Fruit fly (Drosophila melanogaster): ENCODE results near the gene Vha13.

Gene Vha13

DNA sequence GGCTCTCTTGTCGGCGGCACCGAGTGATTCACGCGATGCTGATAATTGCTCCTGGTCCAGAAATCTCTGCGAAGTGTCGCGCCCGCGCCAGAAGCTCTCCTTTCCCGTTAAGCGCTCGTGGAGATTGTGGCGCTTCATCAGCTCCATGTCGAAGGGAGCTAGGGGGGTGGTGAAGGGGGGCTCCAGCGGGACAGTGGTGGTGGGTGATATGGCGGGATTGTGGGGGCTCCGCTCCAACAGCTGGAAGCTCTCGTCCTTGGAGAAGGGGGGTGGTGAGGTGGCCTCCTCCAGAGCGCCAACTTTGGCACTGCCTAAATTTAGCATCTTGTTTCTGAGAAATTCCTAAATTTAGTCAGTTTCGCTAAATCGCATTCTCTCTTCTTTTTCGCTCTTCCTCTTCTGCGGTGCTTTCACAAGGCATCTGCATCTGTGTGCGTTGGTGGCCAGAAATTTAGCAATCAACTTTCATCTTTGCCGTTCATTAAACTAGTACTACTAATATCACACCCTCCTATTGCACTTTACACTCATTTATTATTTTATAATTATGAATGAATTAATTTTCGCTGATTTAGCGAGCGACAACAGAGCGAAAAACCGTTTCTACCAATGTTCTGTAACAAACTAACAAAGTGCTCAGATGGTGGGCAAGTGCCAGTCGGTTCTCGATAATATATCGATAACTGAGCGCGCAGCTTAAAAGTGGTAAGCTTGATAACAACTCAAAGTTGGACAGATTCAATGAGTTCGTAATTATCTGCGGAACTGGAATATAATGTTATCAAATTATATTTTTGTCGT is 1.9 kb downstream of the Vha13 start, which contains the start of gene subdued:
subdued (minus strand) TSS at position 631 of the 801 bp plus-strand sequence.
- TF ChIP-seq CTCF (optimal IDR thresholded peaks at IDR 0.05) (no peak), CG8478 (optimal IDR thresholded peaks at IDR 0.05) (no peak)

DNA sequence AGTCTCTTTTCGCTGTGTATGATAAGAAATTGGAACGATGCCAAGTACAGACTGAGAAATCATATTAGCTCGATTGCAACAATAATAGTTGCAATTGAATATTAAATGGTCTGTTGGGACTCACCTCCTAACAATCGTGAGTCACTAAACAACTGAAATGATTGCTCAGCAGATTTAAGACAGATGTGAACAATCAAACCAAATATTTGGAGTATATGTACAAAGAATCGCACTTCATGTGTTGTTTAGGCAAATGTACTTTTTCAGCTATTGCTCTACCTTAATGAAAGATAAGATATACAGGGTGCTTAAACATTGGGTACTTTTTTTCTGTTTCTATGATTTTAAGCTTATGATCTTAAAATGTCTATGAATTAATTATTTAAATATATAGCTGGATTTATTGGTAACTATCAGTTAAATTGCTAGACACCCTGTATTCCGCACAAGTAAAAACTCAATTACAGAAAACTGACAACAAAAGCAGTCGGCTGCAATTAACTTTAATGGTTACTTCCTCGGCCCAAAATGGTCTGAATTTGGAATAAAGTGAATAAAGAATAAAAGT is 2.6 kb downstream of the Vha13 start:
- TF ChIP-seq CTCF (optimal IDR thresholded peaks at IDR 0.05), result no peak
- TF ChIP-seq CG8478 (optimal IDR thresholded peaks at IDR 0.05), result no peak

DNA sequence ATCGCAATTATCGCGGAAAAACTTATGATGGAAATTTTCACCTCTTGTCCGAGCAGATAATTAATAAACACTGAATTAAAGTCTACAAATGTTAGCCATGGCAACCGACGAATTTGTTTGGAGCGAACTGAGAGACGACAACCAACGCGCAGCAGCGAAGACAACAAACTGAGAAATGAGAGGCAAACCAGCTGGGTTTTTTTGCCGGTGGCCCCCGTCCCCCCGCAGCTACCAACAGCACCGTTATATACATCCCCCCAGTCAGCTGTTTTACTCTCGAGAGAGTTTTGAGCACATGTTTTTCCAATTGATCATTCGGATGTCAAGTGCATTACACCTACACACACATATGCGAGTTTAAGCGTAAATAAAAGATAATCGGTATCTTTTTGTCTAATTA is 3.1 kb downstream of the Vha13 start:
- TF ChIP-seq CTCF (optimal IDR thresholded peaks at IDR 0.05) (no peak), CG8478 (optimal IDR thresholded peaks at IDR 0.05) (no peak)

DNA sequence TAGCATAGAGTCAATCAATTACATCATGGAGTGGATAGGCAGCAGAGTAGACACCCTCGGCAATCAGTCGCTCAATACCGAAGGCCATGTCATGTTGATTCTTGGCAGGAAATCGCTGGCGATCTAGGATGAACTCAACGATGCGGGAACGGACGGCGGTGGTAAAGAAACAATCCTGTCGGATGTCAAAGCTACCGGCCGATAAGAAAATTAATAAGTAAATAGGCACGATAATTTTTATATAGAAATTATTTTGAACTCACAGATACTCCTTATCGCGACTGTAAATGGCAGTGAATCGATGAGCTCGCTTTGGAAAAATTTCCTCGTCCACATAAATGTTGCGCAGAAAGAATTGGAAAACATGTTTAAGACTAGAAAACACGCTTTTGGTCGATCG is 6.2 kb downstream of the Vha13 start:
- no peak for TF ChIP-seq CG8478 (optimal IDR thresholded peaks at IDR 0.05)
- TF ChIP-seq CTCF (optimal IDR thresholded peaks at IDR 0.05), result no peak

DNA sequence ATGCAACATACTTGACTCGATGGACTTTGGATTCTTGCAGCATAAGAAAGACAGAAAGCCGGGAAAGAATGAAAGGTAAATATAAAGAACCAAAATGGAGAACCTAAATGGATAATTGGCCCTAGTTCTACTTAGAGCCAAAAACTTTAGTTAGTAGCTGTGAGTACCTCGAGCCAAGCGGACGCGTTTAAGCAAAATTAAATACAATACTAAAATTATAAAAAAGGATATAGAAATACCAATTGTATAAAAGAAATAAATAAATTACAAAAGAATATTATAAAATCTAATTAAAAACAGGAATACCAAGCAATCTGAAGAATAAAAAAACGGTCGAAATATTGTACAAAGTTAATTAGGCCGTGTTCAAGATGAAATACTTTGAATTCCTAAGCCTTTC is 9.5 kb downstream of the Vha13 start, which contains the start of gene CG34138:
CG34138 (plus strand) TSS at position 301 of the 400 bp plus-strand sequence.
- TF ChIP-seq CTCF (optimal IDR thresholded peaks at IDR 0.05) (no peak), CG8478 (optimal IDR thresholded peaks at IDR 0.05) (no peak)

DNA sequence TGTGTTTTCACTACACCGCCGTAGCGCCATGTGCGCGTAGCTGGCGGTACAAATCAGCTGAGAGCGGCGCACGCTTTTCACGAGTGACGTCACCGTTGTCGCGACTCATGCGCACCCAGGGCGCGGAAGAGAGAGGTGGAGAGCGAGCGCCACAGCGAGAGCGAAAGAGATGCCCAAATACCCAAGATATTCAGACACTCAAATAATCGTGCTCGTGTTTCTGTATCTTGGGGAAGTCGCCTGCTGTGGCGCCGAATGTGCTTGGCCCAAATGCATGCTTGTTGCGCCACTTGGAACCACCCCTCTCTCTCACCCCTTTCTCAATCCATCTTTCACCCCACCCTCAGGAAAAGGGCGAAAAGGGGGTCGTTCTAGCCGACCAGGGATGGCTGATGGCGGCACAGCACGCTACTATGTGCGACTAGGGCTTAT is 11.5 kb downstream of the Vha13 start, which contains the start of gene CG6231:
CG6231 (minus strand) TSS at position 34 of the 432 bp plus-strand sequence.
- TF ChIP-seq CG8478 (optimal IDR thresholded peaks at IDR 0.05), result no peak
- TF ChIP-seq CTCF (optimal IDR thresholded peaks at IDR 0.05), result no peak

DNA sequence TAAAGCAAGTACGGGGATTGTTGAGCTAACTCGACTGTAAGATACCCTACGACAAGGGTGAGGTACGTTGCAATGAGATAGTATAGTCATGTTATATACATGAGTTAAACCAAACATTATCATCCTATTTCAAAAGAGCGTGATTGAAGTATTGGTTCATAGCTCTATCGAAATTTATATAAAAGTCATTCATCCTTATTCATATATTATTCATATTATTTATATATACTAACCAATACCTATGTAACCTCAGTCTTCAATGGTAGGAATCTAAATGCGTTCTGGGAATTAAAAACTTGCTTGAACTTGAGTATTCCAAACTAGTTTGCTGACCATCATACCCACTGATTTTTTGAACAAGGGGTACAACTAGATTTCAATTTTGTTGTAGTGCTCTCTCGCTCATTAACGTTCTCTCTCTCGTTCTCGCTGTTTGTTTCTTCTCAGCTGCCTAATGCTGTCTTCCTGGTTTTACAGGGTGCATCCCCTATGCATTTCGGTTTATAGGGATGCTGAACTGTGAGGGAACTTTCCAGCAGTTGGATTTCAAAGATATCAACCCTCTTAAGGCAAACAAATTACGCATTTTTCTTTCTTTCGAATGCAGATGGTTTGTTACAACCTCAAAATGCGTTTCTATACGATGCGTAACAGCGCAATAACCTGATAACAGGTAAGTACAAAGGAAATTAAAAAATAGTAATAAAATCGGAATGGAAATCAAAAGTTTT is 16.2 kb downstream of the Vha13 start:
- no peak for TF ChIP-seq CG8478 (optimal IDR thresholded peaks at IDR 0.05)
- TF ChIP-seq CTCF (optimal IDR thresholded peaks at IDR 0.05), result no peak

DNA sequence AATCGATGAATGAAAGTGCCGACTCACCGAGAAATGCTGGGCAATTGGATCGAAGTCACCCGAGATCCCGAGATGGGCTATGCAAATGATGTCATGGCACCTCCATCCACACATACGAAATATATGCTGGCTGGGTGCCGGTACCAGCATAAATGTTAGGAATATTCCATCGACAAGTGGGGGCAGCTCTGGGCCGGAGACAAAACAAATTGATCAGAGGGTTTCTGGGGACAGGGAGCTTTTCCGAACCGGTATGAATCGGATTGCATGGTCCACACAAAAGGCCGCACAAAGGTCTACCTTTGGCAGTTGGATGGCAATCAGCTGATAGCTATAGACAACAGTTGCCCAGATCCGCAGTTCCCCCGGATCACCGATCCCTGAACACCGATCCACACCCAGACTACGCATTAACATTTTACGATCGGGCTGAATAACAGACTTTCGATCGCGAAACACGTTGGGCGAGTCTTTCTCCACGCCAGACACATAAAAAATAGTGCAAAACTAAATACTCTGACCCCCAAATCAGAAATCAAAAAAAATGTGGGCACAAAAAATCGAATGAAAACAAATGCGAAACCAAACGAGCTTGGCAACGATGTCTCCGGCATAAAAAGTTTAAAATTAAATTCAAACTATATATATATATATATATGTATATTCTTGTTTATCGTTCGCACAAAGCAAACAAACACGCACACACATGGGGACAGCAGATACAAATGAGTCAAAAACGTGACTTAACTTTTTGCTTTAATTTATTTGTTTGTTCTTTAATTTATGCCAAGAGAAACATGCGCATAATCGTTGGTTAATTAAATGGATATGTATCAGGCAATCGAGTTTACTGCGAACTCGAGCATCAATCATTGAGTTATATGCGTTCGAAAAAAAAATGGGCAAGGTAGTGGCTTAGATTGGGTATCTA is 18.6 kb downstream of the Vha13 start:
- TF ChIP-seq CG8478 (optimal IDR thresholded peaks at IDR 0.05), result no peak
- no peak for TF ChIP-seq CTCF (optimal IDR thresholded peaks at IDR 0.05)

DNA sequence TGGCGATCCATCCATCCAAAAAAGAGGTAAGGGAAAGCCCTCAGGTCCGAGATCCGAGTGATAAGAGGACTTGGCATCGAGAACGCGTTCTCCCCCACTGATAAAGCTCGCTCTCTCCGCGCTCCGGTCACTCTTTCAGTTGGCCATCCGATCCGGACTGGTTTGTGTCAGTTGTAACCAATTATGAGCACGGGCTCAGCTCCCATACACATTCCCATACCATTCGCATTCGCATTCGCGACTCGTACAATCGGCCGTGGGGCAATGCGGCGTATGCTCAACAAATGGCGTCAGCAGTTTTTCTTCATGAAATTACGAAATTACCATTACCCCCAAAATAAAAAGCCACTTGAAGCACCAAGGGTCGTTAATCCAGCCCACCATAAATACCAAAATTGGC is 19.7 kb downstream of the Vha13 start:
- TF ChIP-seq CTCF (optimal IDR thresholded peaks at IDR 0.05), result no peak
- no peak for TF ChIP-seq CG8478 (optimal IDR thresholded peaks at IDR 0.05)

DNA sequence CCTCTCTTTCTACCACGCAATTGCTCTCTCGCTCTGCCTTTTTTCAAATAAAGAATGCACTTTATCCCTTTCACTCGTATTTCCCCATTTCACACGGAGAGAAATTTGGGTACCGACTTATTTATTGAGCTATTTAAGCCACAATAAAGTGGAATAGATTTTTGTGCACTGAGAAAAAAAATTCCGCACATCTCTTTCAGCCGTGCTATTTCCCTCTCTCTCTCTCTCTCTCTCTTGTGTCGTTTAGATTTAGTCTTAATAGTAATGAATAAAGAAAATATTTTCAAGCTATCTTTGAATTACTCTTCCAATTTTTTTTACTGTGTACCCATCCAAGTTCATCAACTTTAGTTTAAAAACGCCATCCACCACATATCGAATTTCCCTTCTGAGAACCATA is 20.6 kb downstream of the Vha13 start:
- TF ChIP-seq CG8478 (optimal IDR thresholded peaks at IDR 0.05), result no peak
- TF ChIP-seq CTCF (optimal IDR thresholded peaks at IDR 0.05), result no peak

DNA sequence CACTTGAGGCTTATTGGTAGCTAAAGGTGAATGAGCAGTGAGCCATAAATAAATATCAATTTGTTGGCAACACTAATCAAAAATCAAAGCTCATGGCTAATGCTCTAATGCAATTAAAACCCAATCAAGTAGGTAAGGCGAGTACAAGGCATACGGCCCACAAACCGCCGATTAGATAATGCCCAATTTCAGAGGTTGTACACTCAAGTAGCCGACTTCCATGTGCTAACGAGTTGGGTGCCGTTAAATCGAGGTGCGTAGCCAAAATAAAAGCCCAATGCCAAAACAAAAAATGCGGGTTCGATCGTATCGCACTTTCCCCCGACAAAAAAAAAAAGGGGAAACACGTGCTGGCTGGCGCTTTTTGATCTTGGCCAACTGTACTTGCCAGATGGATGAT is 22.2 kb downstream of the Vha13 start:
- TF ChIP-seq CG8478 (optimal IDR thresholded peaks at IDR 0.05) (no peak), CTCF (optimal IDR thresholded peaks at IDR 0.05) (no peak)

DNA sequence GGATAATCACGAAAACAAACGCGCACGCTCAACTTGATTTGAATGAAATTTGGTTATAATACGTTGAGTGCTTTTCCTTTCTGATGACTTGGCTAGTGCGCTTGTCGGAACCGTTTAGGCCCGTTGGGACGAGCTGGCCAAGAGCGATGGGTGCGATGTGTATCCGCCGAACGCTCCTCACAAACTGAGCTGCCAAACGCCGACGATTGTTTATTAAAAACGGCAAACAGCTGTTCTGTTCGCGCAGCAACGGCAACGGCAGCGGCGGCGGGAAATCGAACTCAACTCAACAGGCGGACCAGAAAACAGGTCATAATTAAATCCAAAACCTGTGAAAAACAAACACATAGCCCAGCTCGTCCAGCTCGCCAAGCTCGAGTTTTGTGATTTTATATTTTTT is 23.2 kb downstream of the Vha13 start:
- no peak for TF ChIP-seq CTCF (optimal IDR thresholded peaks at IDR 0.05)
- no peak for TF ChIP-seq CG8478 (optimal IDR thresholded peaks at IDR 0.05)

DNA sequence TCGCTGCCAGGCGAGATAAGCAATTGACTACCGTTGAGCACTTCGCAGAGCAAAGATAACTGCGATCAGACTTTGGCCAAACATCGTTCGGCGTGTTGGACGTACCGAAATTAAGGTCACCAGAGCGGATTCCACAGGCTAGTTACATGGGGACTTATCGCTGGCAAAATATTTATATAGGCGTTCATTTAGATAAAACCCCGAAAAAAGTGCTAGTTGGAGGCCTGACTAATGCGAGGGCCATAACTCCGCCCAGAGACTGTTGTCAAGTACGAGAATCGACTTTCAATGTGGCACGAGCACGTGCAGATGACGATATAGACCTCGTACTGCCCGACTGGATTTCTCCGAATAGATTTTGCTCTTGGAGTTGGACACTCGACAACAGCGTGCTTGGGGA is 24.3 kb downstream of the Vha13 start:
- TF ChIP-seq CTCF (optimal IDR thresholded peaks at IDR 0.05) (no peak), CG8478 (optimal IDR thresholded peaks at IDR 0.05) (no peak)

DNA sequence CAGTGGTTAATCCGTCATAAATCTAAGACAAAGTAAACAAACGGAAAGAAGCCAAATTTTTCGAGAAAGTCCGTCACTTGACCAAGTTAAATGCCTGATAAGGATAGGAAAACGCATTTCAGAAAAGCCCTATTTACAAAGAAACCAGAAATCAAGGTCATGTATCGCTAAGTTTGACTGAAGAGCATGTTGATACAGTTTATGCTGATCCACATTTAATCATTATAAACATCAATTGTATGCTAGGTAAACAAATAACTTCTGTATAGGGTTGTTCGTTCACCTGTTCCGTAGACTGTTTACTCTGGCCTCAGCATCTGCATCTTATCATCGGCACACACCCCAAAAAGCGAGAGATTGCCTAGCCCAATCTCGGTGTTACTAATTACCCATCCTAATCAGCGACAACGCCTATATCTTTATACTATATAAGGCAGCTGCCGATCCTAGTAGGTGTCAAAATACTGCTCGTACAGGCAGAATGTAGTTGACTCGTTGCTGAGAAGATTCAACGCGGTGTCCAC is 31.2 kb downstream of the Vha13 start, which contains the start of gene CG16727:
CG16727 (plus strand) TSS at position 474 of the 524 bp plus-strand sequence.
- TF ChIP-seq CG8478 (optimal IDR thresholded peaks at IDR 0.05), result no peak
- TF ChIP-seq CTCF (optimal IDR thresholded peaks at IDR 0.05), result no peak

Data from S2 (cell line).